Worm (Caenorhabditis elegans) whole organism, L4/young adult: ENCODE data around the gene cyp-37B1.

Source experiments
- W03F9.2 ChIP-seq: fragments of 150-350 bp; optimal IDR thresholded peaks from 2 replicates; lab custom pipeline; 2014; ENCODE audit warnings: missing biosample characterization, missing genetic modification characterization
- dao-5 ChIP-seq: sonication (generic microtip); optimal IDR thresholded peaks from 2 replicates; lab custom pipeline; 2016; ENCODE audit warnings: missing genotype, missing genetic modification characterization, moderate library complexity, missing compliant biosample characterization
- him-1 ChIP-seq: sonication (generic microtip); optimal IDR thresholded peaks from 2 replicates; lab custom pipeline; 2016; ENCODE audit warnings: missing genotype, missing genetic modification reagents, missing genetic modification characterization, missing compliant biosample characterization

cyp-37B1 gene

DNA sequence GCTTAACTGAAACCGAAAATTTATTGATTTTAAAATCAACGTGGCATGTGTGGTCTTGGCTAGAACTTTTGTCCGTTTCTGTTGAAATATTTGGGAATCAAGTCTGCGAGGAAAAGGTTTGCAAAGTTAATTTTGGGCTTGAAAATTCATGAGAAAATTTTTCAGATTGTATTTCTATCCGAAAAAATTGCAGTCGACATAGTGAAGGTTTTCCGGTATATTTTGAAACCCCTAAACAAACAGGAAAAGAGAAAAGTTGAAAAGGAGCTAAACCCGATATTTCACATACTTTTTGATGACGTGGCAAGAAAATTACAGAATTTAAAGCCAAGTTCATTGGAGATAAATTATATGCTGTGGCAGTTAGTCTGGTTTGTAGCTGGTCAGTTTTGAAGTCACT lies 18.2 kb upstream of the cyp-37B1 start, which contains the start of gene nhr-127:
Gene nhr-127, plus strand, starts transcription at position 301 of the 400 bp plus-strand sequence.
- TF ChIP-seq dao-5 = no peak
- no peak for TF ChIP-seq him-1 (tag; lab: Kevin White, UChicago)
- TF ChIP-seq W03F9.2 = no peak

DNA sequence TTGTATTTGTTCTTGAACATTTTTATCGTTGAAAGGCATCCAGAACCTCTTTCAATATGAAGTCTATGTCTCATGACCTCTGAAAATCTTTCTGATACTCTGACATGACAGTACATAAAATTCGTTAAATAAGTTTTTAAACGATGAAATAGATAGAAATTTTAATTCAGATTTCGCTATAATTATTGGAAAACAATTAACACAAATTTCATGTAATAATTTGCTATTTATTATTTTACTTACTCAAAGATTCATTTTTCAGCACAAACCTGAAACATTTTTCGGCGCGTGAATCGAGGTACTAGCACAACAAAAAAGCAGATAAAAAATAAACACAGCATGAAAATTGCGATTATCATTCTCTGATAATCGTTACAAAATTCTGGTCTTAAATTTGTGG lies 11.4 kb upstream of the cyp-37B1 start, which contains the start of gene T13F3.4:
Gene T13F3.4, minus strand, starts transcription at position 101 of the 400 bp plus-strand sequence.
- TF ChIP-seq dao-5 = no peak
- no peak for TF ChIP-seq W03F9.2
- TF ChIP-seq him-1 (tag; lab: Kevin White, UChicago) = no peak

DNA sequence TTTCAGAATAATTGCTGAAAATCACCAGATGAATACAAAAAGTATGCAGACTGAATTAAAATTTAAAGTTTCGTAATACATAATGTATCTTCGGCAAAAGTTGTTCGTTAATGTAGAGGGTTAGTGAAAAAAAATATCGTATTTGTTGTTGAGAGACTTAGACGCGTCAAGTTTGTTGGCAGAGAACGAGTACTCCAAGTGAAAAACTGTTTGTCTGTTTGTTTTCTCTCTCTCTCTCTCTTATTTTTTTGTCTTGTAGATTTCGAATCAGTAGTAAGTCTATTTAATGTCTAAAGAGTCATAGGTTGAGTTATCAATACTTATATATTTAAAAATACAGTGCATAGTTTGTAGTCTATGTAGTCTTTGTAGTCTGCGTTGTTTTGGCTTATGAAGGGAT lies 8.4 kb upstream of the cyp-37B1 start, which contains the start of the genes fbxa-2 and T13F3.8:
Gene fbxa-2, minus strand, starts transcription at position 101 of the 400 bp plus-strand sequence.
Gene T13F3.8, plus strand, starts transcription at position 245 of the 400 bp plus-strand sequence.
- TF ChIP-seq him-1 (tag; lab: Kevin White, UChicago) (no peak), dao-5 (no peak), W03F9.2 (no peak)

DNA sequence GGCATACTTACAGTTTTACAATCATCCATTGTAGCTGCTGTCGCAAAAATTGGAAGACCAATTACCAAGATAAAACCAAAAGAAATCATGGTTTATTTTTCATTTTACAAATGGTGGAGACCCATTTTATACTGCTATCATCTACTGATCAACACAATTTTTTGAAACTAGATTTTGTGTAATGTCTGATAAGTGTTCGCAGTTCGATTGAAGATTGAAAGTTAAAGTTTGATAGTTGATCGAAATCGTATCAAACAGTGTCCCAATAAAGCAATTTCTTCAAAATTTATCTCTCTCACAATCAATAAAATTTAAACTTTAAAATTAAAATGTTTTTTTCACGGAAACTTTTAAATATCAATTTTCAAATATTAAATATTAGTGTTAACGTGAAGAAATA lies 6.8 kb upstream of the cyp-37B1 start, which contains the start of gene T13F3.6:
Gene T13F3.6, minus strand, starts transcription at position 101 of the 400 bp plus-strand sequence.
- TF ChIP-seq him-1 (tag; lab: Kevin White, UChicago) (no peak), dao-5 (no peak), W03F9.2 (no peak)

DNA sequence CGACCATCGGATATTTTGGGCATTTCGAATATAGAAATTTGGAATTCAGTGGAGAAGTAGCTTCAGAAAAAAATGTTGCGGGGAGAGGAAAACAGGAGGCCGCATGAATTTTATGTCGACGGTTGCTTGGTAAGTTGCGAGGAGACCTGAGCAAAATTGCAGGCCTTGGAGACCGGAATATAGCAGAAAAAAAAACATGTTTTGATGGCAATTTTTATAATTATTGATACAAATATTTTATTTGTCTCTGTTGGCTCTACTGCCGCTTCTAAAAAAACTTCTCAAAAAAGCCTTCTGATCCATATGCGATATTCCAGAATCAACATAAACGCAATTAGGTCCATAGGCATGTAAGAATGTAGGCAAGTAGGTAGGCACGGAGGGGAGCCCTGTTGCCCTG lies 2.6 kb upstream of the cyp-37B1 start, which contains the start of gene pacl-1:
Gene pacl-1, minus strand, starts transcription at position 101 of the 400 bp plus-strand sequence.
- no peak for TF ChIP-seq dao-5
- no peak for TF ChIP-seq him-1 (tag; lab: Kevin White, UChicago)
- TF ChIP-seq W03F9.2 = no peak

DNA sequence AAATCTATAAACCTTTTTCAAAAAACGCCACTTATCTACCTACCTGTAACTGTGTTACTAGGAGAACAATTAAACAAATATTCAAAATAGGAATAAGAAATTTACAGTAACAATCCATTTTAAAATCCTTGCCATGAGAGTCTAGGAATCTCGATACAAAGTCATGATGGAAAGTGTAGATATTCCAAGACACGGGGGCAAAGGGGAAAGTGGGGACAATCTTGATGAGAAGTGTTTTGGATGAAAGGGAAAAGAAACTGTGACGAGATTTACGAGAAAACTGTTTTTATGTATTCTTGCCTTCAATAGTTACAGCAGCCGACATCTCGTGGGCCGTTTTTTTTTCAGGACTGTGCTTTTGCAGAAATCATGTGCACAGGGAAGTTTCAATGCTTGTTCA lies 4.2 kb downstream of the cyp-37B1 start, which contains the start of gene F28G4.2:
Gene F28G4.2, minus strand, starts transcription at position 175 of the 400 bp plus-strand sequence.
- TF ChIP-seq W03F9.2 (no peak), dao-5 (no peak), him-1 (tag; lab: Kevin White, UChicago) (no peak)

DNA sequence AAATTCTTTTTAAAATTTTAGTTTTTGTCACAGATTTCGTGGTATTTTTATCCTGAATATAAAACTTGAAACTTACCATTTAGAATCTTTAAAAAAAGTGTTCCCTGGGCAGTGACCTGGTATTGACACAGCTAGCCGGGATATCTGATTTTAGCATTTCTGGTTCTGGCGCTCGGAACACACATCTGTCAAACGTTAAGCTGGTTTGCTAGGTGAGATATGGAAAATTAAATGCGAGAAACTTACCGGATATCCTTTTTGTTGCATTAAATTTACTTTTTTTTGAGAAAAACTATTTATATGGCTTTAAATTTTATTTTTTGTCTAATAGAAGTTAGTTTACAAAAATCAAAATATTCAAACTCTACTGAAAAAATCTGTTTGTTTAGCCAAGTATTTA lies 7.9 kb downstream of the cyp-37B1 start, which contains the start of gene F28G4.4:
Gene F28G4.4, minus strand, starts transcription at position 101 of the 400 bp plus-strand sequence.
- TF ChIP-seq dao-5 (no peak), him-1 (tag; lab: Kevin White, UChicago) (no peak), W03F9.2 (no peak)

DNA sequence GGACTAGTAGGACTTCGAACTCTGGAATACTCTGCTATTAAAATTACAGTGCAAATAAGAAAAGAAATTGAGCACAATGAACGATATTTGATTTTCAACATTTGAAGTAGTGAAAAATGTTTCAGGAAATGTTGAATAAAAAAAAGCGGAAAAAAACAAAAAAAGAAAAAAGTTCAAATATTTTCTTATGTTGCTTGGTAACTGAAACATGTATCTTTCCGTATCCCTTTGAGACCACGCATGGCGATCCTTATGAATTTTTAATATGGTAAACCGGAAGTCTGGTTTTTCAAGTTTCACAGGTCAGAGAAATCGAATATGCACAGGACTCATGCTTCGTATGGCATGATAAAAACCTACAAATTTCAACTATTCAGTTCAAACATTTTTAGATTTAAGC lies 9.7 kb downstream of the cyp-37B1 start, which contains the start of gene F28G4.3:
Gene F28G4.3, minus strand, starts transcription at position 101 of the 400 bp plus-strand sequence.
- TF ChIP-seq W03F9.2 = no peak
- TF ChIP-seq dao-5 = no peak
- TF ChIP-seq him-1 (tag; lab: Kevin White, UChicago) = no peak

DNA sequence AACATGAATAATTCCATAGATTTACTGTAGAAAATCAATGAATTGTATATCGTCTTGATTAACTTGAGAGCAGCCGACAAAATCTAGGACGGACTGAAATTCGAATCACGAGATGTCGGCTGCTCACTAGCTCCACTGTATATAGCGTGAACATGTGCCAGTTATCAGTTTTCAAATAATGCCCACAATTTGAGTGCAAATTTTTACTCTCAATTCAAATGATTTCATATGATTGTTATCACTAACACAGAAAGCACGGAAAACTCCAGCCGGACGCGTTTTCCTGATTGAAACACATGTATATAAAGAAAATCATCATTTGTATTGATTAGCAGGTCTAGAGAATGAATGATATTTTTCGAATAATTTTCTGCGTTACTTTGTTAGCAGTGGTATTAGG lies 14.5 kb downstream of the cyp-37B1 start, which contains the start of gene oac-5:
Gene oac-5, plus strand, starts transcription at position 301 of the 400 bp plus-strand sequence.
- no peak for TF ChIP-seq W03F9.2
- TF ChIP-seq dao-5 = no peak
- no peak for TF ChIP-seq him-1 (tag; lab: Kevin White, UChicago)

DNA sequence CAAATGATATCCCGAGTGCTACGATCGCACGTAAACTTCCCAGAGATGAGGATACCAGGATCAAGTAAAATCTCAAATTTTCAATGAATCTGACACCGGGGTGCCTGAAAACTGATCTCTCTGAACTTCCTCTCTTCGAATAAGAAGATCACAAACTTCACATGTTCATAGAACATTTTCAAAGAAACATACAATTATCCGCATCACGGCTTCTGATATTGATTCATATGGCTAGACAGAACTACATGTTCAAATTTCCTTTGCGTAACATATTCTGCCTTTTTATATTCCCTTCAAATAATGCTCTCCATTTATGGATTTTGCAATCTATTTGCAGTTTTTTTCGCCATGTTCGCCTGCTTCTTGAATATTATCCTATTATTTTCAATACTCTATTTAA lies 19.2 kb downstream of the cyp-37B1 start, which contains the start of gene srbc-83:
Gene srbc-83, plus strand, starts transcription at position 301 of the 400 bp plus-strand sequence.
- TF ChIP-seq dao-5 = no peak
- TF ChIP-seq him-1 (tag; lab: Kevin White, UChicago) = no peak
- no peak for TF ChIP-seq W03F9.2

DNA sequence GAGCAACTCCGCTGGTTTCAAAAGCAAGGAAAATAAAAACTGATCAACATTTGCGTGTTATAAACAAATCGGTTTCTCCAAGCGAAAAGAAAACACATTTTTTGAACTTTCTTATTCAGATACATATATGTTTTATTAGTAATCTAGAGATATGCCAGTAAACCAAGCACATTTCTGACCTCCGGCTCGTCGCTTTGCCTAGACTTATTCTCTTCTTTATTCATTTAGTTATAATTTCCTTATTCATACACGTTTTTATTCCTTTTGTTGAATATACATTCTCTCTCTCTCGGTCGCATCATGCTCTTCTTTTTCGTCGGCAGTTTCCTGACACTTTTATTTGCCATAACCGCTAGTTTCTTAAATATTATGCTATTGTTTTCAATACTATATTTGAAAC lies 20.8 kb downstream of the cyp-37B1 start, which contains the start of gene srbc-84:
Gene srbc-84, plus strand, starts transcription at position 301 of the 400 bp plus-strand sequence.
- TF ChIP-seq dao-5 (no peak), him-1 (tag; lab: Kevin White, UChicago) (no peak), W03F9.2 (no peak)

DNA sequence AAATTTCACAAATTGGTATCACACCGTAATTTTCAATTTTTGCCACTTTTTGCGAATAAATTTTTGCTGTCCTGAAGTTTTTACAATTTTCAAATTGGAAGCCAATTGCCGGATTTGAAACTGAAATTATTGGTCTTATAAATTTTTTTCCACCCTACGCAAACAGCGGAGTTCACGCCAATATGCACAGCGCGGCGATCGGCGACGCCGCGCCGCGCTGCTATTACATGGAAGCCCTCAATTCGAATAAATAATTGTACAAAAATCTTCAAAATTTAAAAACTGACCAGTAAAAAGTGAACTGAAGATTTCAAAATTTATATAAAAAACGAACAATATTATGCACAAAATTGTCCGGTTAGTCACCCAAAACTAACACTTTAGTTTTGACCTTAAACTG lies 21.9 kb downstream of the cyp-37B1 start:
- TF ChIP-seq him-1 (tag; lab: Kevin White, UChicago) (no peak), W03F9.2 (no peak), dao-5 (no peak)

DNA sequence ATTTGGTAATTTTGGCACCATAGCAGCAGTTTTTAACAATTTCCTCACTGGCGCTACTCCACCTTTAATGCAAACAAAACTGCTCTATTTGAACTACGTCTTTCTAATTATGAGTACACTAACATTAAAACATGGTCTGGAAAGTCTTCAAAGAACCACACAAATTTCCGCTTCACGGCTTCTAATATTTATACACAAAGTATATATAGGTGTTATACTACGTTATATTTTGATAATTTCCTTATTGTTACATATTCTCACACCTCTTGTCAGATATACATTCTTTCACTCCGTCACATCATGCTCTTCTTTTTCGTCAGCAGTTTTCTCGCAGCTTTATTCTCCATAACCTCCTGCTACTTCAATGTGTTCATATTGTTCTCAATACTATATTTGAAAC lies 22.4 kb downstream of the cyp-37B1 start, which contains the start of gene srbc-82:
Gene srbc-82, plus strand, starts transcription at position 301 of the 400 bp plus-strand sequence.
- no peak for TF ChIP-seq him-1 (tag; lab: Kevin White, UChicago)
- no peak for TF ChIP-seq dao-5
- TF ChIP-seq W03F9.2 = no peak

DNA sequence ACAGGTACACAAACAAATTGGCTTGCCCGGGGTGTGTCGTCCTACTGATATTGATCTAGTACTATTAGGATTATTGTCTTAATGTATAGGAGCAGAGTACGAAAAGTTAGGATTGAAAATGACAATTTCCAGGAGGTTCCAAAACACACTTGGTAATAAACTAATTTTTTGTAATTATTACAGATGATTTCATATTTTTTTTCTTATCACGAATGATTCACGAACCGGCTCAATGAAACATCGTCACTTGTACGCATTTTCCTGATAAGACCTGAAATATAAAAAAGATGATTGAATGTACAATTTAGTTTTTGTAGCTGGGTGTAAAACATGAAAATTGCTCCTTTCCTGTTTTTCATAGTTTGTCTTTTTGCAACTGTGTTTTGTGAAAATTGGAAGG lies 24.5 kb downstream of the cyp-37B1 start, which contains the start of the genes C31A11.13 and oac-6:
Gene C31A11.13, minus strand, starts transcription at position 113 of the 400 bp plus-strand sequence.
Gene oac-6, plus strand, starts transcription at position 279 of the 400 bp plus-strand sequence.
- TF ChIP-seq him-1 (tag; lab: Kevin White, UChicago) = no peak
- no peak for TF ChIP-seq dao-5
- TF ChIP-seq W03F9.2 = no peak

DNA sequence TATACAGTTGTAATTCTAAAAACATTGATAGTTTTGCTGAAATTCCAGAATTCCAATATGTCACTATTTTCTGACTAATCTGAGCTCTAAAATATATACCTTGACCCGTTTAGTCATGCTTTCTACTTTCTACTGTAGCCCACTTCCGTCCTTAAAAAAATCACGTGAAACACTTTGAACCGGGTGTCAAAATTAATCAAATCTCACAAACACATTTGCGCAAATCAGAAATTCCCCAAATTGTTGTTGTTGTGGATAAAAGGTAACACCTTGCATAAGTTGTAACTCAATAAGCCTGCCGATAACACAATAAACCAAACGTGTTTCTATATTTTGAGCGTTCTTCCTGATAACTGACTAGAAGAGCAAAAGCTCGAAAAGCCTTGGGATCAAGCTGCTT lies 29.3 kb downstream of the cyp-37B1 start, which contains the start of gene srxa-7:
Gene srxa-7, plus strand, starts transcription at position 301 of the 400 bp plus-strand sequence.
- TF ChIP-seq dao-5 (no peak), W03F9.2 (no peak), him-1 (tag; lab: Kevin White, UChicago) (no peak)
